Fruit fly (Drosophila melanogaster): ENCODE measurements around the gene mip130.
A peak's percentile ranks its signal among the peaks of the same experiment; 100 is the strongest.

Gene mip130

DNA sequence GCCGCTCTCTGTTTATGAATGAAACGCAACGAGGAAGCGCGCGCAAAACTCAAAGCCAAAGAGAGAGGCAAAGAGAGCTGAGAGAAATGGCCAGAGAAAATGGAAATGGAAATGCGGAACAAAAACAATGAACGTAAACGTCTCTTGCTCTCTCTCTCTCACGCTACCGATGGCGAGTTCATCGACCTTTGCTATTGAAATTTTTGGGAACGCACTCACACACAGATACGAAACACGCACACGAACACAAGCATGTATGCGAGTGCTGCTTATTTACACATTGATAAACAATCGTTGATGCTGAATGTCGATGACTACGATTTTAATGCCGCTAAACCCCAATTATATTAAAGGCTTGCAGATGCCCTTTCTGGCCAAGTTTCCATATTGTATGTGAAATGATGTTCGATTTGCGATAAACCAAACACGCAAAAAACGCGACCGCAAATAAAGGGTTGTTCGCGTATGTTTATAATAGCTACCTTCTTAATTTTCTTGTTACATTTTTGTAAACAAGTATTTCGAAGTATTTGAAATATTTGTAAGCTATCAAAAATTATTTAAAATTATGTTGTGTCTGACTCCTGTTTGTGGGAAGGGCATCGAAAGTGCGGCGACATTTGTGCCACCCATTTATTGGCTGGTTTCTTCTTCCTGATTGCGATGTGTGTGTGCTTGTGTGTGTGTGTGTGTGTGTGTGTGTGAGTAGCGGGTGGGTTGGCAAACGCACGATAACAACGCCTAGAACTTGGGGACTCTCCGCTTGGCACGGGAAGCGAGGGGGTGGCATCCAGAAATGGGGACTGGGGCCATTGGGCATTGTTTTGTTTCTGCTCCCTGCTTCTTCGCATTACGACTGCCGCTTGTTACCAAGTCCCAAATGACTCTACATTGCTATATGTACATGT is 35.6 kb downstream of the mip130 start (continued):
- peak; percentile 45 for TF ChIP-seq Dad (GFP tag; optimal IDR thresholded peaks at IDR 0.05)
- peak; percentile 57 for TF ChIP-seq CG9817 (tag; optimal IDR thresholded peaks at IDR 0.05)
- peak; percentile 40 for TF ChIP-seq fu2 (GFP tag; optimal IDR thresholded peaks at IDR 0.05)
- TF ChIP-seq Hmr (GFP tag; optimal IDR thresholded peaks at IDR 0.05), result peak; percentile 76
- TF ChIP-seq CG4617 (GFP tag; optimal IDR thresholded peaks at IDR 0.05; ENCODE audit: borderline replicate concordance), result no peak
- TF ChIP-seq Dfd (GFP tag; optimal IDR thresholded peaks at IDR 0.05), result no peak
- TF ChIP-seq Tbp (GFP tag; optimal IDR thresholded peaks at IDR 0.05), result no peak
- no peak for TF ChIP-seq CG43689 (GFP tag; IDR thresholded peaks at IDR 0.05)
- TF ChIP-seq tna (GFP tag; IDR thresholded peaks at IDR 0.05; ENCODE audit: partially characterized antibody), result no peak
- TF ChIP-seq CG9797 (GFP tag; optimal IDR thresholded peaks at IDR 0.05), result no peak
- peak; percentile 63 for TF ChIP-seq CG12299 (tag; optimal IDR thresholded peaks at IDR 0.05)
- no peak for TF ChIP-seq fru (optimal IDR thresholded peaks at IDR 0.05)
- TF ChIP-seq Rx (GFP tag; IDR thresholded peaks at IDR 0.05), result no peak
- no peak for TF ChIP-seq CG32772 (GFP tag; IDR thresholded peaks at IDR 0.05)
- no peak for TF ChIP-seq CG11560 (tag; IDR thresholded peaks at IDR 0.05)
- TF ChIP-seq CG13424 (tag; optimal IDR thresholded peaks at IDR 0.05), result peak; percentile 77
- TF ChIP-seq klu (GFP tag; IDR thresholded peaks at IDR 0.05), result peak; percentile 44; the same call in 1 of the 2 replicates
- TF ChIP-seq otp (GFP tag; IDR thresholded peaks at IDR 0.05), result no peak
- no peak for TF ChIP-seq stwl (tag; optimal IDR thresholded peaks at IDR 0.05)
- no peak for TF ChIP-seq CG7928 (GFP tag; optimal IDR thresholded peaks at IDR 0.05)
- no peak for TF ChIP-seq C15 (GFP tag; IDR thresholded peaks at IDR 0.05)
- TF ChIP-seq Oli (tag; optimal IDR thresholded peaks at IDR 0.05), result peak; percentile 85
- no peak; the same call in 1 of the 2 replicates for TF ChIP-seq CG10366 (GFP tag; IDR thresholded peaks at IDR 0.05)
- TF ChIP-seq Doc3 (GFP tag; IDR thresholded peaks at IDR 0.05; ENCODE audit: partially characterized antibody), result no peak
- TF ChIP-seq Taf1 (GFP tag; IDR thresholded peaks at IDR 0.05), result no peak
- TF ChIP-seq E2f1 (GFP tag; IDR thresholded peaks at IDR 0.05), result peak; percentile 39; the same call in 1 of the 2 replicates
- TF ChIP-seq pan (optimal IDR thresholded peaks at IDR 0.05), result no peak
- TF ChIP-seq pan (GFP tag; optimal IDR thresholded peaks at IDR 0.05 in 1 of 2, IDR thresholded peaks at IDR 0.05 in 1 of 2), result peak in 1 of 2 experiments; percentile 63
- no peak for TF ChIP-seq dan (GFP tag; IDR thresholded peaks at IDR 0.05)
- no peak for TF ChIP-seq CG15073 (GFP tag; optimal IDR thresholded peaks at IDR 0.05)
- no peak for TF ChIP-seq unc-4 (GFP tag; IDR thresholded peaks at IDR 0.05; ENCODE audit: partially characterized antibody)
- no peak for TF ChIP-seq CG1024 (GFP tag; IDR thresholded peaks at IDR 0.05)
- no peak for TF ChIP-seq lov (optimal IDR thresholded peaks at IDR 0.05)
- 0 out of 3 replicates have a peak, but pooled peaks have one; percentile 21 for TF ChIP-seq lov (GFP tag; IDR thresholded peaks at IDR 0.05)
- TF ChIP-seq fd3F (GFP tag; optimal IDR thresholded peaks at IDR 0.05), result peak; percentile 47
- peak; percentile 72 for TF ChIP-seq row (GFP tag; IDR thresholded peaks at IDR 0.05)
- TF ChIP-seq CG18619 (GFP tag; optimal IDR thresholded peaks at IDR 0.05), result peak; percentile 72
- peak in 1 of 2 experiments; percentile 59 for TF ChIP-seq Hr78 (GFP tag; optimal IDR thresholded peaks at IDR 0.05)
- no peak for TF ChIP-seq nom (GFP tag; optimal IDR thresholded peaks at IDR 0.05)
- peak; percentile 68 for TF ChIP-seq Dek (tag; optimal IDR thresholded peaks at IDR 0.05)
- TF ChIP-seq CG1647 (GFP tag; optimal IDR thresholded peaks at IDR 0.05), result no peak
- TF ChIP-seq crol (GFP tag; IDR thresholded peaks at IDR 0.05), result peak; percentile 80
- peak; percentile 33 for TF ChIP-seq Jarid2 (GFP tag; optimal IDR thresholded peaks at IDR 0.05)
- TF ChIP-seq CG31365 (tag; optimal IDR thresholded peaks at IDR 0.05), result no peak
- peak; percentile 100 for TF ChIP-seq D19A (tag; optimal IDR thresholded peaks at IDR 0.05)
- peak; percentile 90 for TF ChIP-seq nmo (GFP tag; optimal IDR thresholded peaks at IDR 0.05)
- TF ChIP-seq Rfx (GFP tag; IDR thresholded peaks at IDR 0.05), result peak; percentile 40; the same call in 1 of the 2 replicates
- TF ChIP-seq B-H2 (GFP tag; optimal IDR thresholded peaks at IDR 0.05), result no peak
- TF ChIP-seq CG32767 (GFP tag; IDR thresholded peaks at IDR 0.05), result no peak
